Worm (Caenorhabditis elegans) whole organism, midembryonic: ENCODE results near the gene C01G10.5.

Experiments used
- T22C8.4 ChIP-seq: fragments of 200-800 bp; sonication (Bioruptor generic); IDR thresholded peaks from 2 replicates; pipeline ENCODE4 v1.3.6; 2022; ENCODE audit warnings: missing genetic modification characterization, missing compliant biosample characterization
- cog-1 ChIP-seq: sonication (generic microtip); optimal IDR thresholded peaks from 2 replicates; lab custom pipeline; 2016; ENCODE audit warnings: missing genetic modification characterization, missing compliant biosample characterization
- flt-1 ChIP-seq: fragments of 200-800 bp; sonication (Bioruptor generic); IDR thresholded peaks from 2 replicates; pipeline ENCODE4 v1.3.6; 2022; ENCODE audit warnings: missing genetic modification characterization, missing compliant biosample characterization
- klf-2 ChIP-seq: fragments of 200-800 bp; sonication (Bioruptor generic); conservative IDR thresholded peaks from 2 replicates; pipeline ENCODE4 v1.3.6; 2022; ENCODE audit warnings: missing genetic modification reagents, missing genetic modification characterization, missing compliant biosample characterization
- med-1 ChIP-seq: sonication (generic microtip); optimal IDR thresholded peaks from 2 replicates; lab custom pipeline; 2017; ENCODE audit warnings: missing genetic modification characterization, mild to moderate bottlenecking, missing compliant biosample characterization, antibody characterized with exemption, missing genetic modification reagents; ENCODE audit not compliant: insufficient read depth
- ref-1 ChIP-seq: fragments of 200-800 bp; sonication (Bioruptor generic); conservative IDR thresholded peaks from 2 replicates; pipeline ENCODE4 v1.3.6; 2022; ENCODE audit warnings: missing genetic modification reagents, missing genetic modification characterization, missing compliant biosample characterization
- tab-1 ChIP-seq: fragments of 200-800 bp; sonication (Bioruptor generic); IDR thresholded peaks from 2 replicates; pipeline ENCODE4 v1.3.6; 2022; ENCODE audit warnings: missing genetic modification characterization, missing compliant biosample characterization
- ztf-23 ChIP-seq: fragments of 200-800 bp; sonication (Bioruptor generic); IDR thresholded peaks from 2 replicates; pipeline ENCODE4 v1.3.6; 2022; ENCODE audit warnings: missing genetic modification reagents, missing genetic modification characterization, missing compliant biosample characterization
- ztf-29 ChIP-seq: fragments of 200-800 bp; sonication (Bioruptor generic); IDR thresholded peaks from 2 replicates; pipeline ENCODE4 v1.3.6; 2022; ENCODE audit warnings: missing genetic modification reagents, missing genetic modification characterization, missing compliant biosample characterization

The C01G10.5 gene

DNA sequence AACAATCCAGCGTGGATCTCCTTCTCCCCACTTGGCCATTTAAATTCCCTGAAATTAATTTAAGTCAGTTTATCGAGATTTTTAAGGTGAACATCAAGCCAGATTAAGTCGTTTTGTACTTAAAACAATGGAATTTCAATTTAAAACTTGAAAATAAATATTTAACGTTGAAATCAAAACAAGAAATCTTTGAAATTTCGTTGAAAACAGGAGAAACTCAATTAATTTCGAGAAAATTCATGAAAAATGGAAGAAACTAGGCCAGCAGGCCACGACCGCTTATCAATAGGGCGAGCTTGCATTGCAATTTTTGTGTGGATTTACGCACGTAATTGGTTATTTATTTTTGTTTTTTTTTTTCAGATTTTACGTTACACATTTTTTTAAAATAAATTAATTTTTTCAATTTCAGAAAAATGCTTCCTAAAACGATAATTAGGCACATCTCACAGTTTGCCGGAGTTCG lies 4.0 kb downstream of the C01G10.5 start, which contains the start of the genes ahsa-1 and C01G10.7:
Gene ahsa-1 (minus strand): TSS at position 51 of the 466 bp plus-strand sequence.
Gene C01G10.7 (plus strand): TSS at position 413 of the 466 bp plus-strand sequence.
- TF ChIP-seq ref-1 (GFP tag; lab: Robert Waterston, UW) (no peak), flt-1 (GFP tag; lab: Robert Waterston, UW) (peak; percentile 77), cog-1 (peak; percentile 83), ztf-23 (GFP tag; lab: Robert Waterston, UW) (peak; percentile 89)

DNA sequence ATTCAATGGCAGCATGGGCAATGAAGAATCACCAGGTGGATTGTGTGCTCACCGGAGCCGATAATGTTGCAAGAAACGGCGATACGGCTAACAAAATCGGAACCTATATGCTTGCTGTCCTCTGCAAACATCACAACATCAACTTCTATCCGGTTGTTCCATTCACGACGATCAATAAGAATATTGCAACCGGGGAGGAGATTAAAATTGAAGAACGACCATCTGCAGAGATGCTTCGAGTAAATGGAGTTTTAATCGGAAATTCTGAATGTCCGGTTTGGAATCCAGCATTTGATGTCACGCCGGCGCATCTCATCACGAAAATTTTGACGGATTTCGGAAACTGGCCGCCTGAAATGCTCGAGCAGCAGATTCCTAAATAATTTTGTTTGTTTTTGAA lies 5.7 kb downstream of the C01G10.5 start:
- no peak for TF ChIP-seq ztf-29 (GFP tag; lab: Robert Waterston, UW)
- no peak for TF ChIP-seq klf-2 (GFP tag; lab: Robert Waterston, UW)
- TF ChIP-seq T22C8.4 (GFP tag; lab: Robert Waterston, UW): no peak
- TF ChIP-seq med-1 (GFP tag; lab: Kevin White, UChicago): no peak
- TF ChIP-seq flt-1 (GFP tag; lab: Robert Waterston, UW): no peak
- TF ChIP-seq ztf-23 (GFP tag; lab: Robert Waterston, UW): no peak
- no peak for TF ChIP-seq tab-1 (GFP tag; lab: Robert Waterston, UW)

DNA sequence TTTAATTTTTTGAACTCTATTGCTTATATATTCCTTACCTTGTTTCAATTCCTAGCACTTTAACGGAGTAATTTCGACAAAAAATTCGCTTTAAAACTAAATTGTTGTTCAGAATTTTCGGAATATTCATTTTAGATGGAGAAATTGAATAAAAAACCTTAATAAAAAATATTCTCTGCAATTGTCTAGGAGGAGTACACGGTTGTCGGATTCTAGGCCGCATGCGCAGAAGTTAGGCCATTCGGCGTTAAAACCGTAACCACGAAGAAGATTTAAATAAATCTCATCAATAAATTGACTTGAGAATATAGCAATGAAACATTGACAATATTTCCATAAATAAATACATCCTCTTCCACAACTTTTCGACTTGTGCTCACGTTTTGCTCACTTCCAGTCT lies 7.0 kb downstream of the C01G10.5 start, which contains the start of the genes C01G10.10 and C01G10.9:
Gene C01G10.10 (minus strand): TSS at position 151 of the 400 bp plus-strand sequence.
Gene C01G10.9 (plus strand): TSS at position 240 of the 400 bp plus-strand sequence.
- no peak for TF ChIP-seq T22C8.4 (GFP tag; lab: Robert Waterston, UW)
- TF ChIP-seq flt-1 (GFP tag; lab: Robert Waterston, UW): 0 out of 2 replicates have a peak, but pooled peaks have one; percentile 10
- no peak for TF ChIP-seq klf-2 (GFP tag; lab: Robert Waterston, UW)
- TF ChIP-seq ref-1 (GFP tag; lab: Robert Waterston, UW): no peak
- TF ChIP-seq ztf-29 (GFP tag; lab: Robert Waterston, UW): no peak
- no peak for TF ChIP-seq cog-1
- no peak for TF ChIP-seq ztf-23 (GFP tag; lab: Robert Waterston, UW)

DNA sequence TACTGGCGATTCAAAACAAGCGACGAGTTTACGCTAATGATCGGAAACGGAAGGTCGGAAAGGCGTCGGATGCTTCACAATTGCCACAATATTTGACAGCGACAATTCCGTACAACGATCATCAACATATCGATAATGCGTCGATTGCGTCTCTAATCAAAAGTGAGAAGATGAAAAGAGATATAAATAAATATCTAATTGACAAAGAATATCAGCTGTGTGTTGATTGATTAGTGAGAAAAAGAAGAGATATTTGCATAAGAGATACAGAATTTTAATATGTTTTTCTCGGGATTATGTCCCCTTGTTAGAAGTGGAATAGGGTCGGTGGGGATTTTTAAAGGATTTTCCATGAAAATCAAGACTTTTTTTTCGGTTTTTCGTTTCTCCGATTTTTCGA lies 10.8 kb downstream of the C01G10.5 start:
- TF ChIP-seq ztf-23 (GFP tag; lab: Robert Waterston, UW): no peak
- TF ChIP-seq cog-1: no peak

DNA sequence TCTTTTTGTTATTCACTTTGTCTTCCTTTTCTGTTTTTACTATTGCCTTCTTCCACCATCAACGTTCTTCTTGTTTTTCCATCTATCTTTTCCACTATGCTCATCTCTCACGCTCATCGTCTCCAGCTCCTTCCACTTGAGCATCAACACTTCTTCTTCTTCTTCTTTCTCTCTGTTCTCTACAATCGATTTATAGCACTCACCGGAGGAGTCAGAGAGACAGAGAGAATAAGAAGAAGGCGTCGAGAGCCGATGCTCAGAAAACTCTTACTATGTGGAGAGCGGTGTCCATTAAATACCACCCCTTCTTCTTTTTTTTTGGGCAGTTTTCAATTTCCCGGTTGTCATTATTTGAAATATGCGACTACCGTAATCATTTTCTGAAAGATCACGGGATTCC lies 14.4 kb downstream of the C01G10.5 start:
- TF ChIP-seq ref-1 (GFP tag; lab: Robert Waterston, UW) (no peak), T22C8.4 (GFP tag; lab: Robert Waterston, UW) (no peak), ztf-23 (GFP tag; lab: Robert Waterston, UW) (no peak), tab-1 (GFP tag; lab: Robert Waterston, UW) (no peak), ztf-29 (GFP tag; lab: Robert Waterston, UW) (no peak), klf-2 (GFP tag; lab: Robert Waterston, UW) (no peak), cog-1 (no peak), flt-1 (GFP tag; lab: Robert Waterston, UW) (no peak), med-1 (GFP tag; lab: Kevin White, UChicago) (no peak)

DNA sequence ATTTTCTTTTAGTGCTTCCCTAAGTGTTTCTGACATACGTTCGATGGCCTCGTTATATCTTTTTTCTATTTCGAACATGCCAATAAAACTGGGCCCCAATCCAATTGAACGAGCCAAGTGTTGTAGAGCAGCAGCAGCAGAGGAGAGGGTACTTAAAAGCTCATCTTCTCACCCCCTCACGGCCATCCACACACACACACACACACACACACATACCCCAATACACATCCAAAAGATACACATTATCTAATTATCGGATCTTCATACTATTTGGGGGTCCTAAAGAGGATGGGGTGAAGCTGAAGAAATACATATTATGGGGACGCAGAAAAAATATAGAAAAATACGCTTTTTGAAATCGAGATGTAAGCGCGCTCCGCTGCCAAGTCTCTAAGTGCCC lies 16.6 kb downstream of the C01G10.5 start:
- TF ChIP-seq ztf-29 (GFP tag; lab: Robert Waterston, UW) (no peak), cog-1 (no peak), ztf-23 (GFP tag; lab: Robert Waterston, UW) (peak; percentile 53; the same call in 1 of the 2 replicates), T22C8.4 (GFP tag; lab: Robert Waterston, UW) (no peak), med-1 (GFP tag; lab: Kevin White, UChicago) (no peak), flt-1 (GFP tag; lab: Robert Waterston, UW) (0 out of 2 replicates have a peak, but pooled peaks have one; percentile 37), ref-1 (GFP tag; lab: Robert Waterston, UW) (no peak)

DNA sequence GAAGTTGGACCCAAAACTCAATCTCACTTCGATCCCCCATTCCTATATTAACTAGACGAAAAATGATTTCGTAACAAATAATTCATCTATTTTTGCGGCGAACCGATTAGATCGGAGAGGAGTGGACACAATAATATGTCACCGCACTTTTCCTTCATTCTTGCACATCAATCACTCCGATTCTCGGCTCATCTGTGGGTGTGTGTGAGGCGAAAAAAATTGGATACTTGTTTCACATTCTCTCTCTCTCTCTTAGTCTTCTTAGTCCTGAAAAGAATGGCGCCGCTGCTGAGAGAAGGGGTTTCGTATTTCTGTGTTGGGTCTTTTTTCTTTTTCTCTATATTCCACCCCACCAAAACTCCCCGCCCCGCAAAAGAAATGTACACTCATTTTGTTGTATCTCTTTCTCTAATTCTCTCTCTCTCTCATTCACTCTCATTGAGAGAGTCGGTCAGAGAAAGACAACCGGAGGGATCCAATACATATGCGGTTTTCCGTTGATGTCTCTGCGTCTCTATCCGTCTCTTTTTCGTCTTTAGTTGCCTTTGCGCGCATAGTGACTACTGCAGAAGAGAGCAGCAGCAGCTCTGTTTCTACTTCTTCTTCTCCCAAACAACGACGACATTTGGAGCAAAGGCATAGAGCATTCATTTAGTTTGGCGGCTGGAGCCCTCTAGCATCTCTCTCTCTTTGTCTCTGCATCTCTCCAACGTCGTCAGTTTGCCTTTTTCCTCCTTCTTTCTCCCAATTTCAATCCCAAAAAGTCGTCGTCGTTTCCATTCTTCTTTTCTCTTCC lies 18.1 kb downstream of the C01G10.5 start, which contains the start of gene unc-76:
Gene unc-76 (plus strand): TSS at position 746 of the 796 bp plus-strand sequence.
- no peak for TF ChIP-seq klf-2 (GFP tag; lab: Robert Waterston, UW)
- TF ChIP-seq tab-1 (GFP tag; lab: Robert Waterston, UW): no peak
- no peak for TF ChIP-seq T22C8.4 (GFP tag; lab: Robert Waterston, UW)
- TF ChIP-seq cog-1: peak; percentile 87
- no peak for TF ChIP-seq ztf-29 (GFP tag; lab: Robert Waterston, UW)
- 0 out of 2 replicates have a peak, but pooled peaks have one; percentile 11 for TF ChIP-seq flt-1 (GFP tag; lab: Robert Waterston, UW)
- TF ChIP-seq med-1 (GFP tag; lab: Kevin White, UChicago): no peak
- TF ChIP-seq ref-1 (GFP tag; lab: Robert Waterston, UW): no peak
- TF ChIP-seq ztf-23 (GFP tag; lab: Robert Waterston, UW): no peak

DNA sequence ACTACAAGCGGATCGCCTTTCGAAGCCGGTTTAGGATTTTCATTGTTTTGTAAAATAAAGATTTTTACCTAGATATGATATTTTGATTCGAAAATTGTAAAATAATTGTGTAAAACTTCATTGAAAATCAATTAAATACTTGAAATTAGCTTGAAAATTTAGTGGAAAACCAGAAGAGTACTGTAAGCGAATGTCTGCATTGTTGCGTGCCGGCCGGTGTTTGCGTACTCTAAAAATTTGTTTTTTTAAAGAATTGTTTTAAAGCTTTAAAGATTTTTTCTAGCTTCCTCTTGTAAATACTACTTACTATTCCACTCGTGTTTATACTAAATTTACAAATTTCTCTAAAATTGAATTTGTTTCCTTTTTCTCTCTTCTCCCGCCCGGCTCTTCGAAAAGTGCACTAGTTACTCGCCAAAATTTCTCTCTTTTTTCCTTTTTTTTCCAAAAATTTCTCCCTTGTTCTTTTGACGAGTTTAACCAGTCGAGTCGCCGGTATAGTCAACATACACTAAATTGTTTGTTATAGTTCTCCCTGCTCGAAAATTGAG lies 19.8 kb downstream of the C01G10.5 start:
- TF ChIP-seq T22C8.4 (GFP tag; lab: Robert Waterston, UW) (no peak), ztf-29 (GFP tag; lab: Robert Waterston, UW) (no peak), flt-1 (GFP tag; lab: Robert Waterston, UW) (no peak), cog-1 (no peak), med-1 (GFP tag; lab: Kevin White, UChicago) (no peak), ztf-23 (GFP tag; lab: Robert Waterston, UW) (no peak), ref-1 (GFP tag; lab: Robert Waterston, UW) (no peak), tab-1 (GFP tag; lab: Robert Waterston, UW) (no peak), klf-2 (GFP tag; lab: Robert Waterston, UW) (no peak)

DNA sequence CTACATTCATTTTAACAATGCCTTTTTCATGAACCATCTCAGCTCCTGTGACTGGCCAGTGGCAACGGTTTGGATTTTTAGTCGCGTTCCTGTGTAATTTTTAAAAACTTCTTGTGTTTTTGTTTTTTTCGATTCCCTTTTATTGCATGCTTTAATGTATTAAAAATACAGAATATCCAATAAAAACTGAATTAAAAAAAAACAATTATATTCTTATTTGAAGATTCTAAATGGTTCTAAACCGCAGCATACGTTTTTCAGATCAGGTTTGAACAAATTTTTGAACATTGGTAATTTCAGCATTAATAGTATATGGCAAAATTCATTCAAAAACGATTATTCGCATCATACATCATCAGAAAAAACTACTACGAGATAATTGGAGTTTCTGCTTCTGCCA lies 21.0 kb downstream of the C01G10.5 start, which contains the start of gene dnj-3:
Gene dnj-3 (plus strand): TSS at position 301 of the 400 bp plus-strand sequence.
- no peak for TF ChIP-seq tab-1 (GFP tag; lab: Robert Waterston, UW)
- TF ChIP-seq cog-1: no peak
- TF ChIP-seq ztf-23 (GFP tag; lab: Robert Waterston, UW): no peak
- no peak for TF ChIP-seq ref-1 (GFP tag; lab: Robert Waterston, UW)
- no peak for TF ChIP-seq flt-1 (GFP tag; lab: Robert Waterston, UW)
- TF ChIP-seq klf-2 (GFP tag; lab: Robert Waterston, UW): no peak
- no peak for TF ChIP-seq T22C8.4 (GFP tag; lab: Robert Waterston, UW)
- TF ChIP-seq med-1 (GFP tag; lab: Kevin White, UChicago): no peak
- TF ChIP-seq ztf-29 (GFP tag; lab: Robert Waterston, UW): no peak
